Fruit fly (Drosophila melanogaster): Measurements from ENCODE around the gene CG3071.

The CG3071 gene

DNA sequence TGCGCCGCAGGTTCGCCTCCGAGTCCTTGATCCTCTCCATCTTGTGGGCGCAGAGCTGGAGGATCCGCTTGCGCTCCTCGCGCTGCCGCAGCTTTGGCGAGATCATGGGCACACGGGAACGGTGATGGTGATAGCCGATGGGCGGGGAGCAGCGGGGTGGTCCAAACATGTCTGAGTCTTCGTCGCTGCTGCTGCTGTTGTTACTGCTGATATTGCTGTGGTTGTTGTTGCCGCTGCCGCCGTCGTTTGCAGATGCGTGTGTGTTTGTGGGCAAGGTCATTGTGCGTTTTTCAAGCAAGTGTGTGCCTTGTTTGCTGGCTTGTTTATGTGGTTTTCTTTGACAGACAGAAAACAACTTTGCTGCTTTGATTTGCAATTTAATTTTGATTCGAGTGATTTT, 29.8 kb downstream of the CG3071 start:
- TF ChIP-seq br (GFP tag; optimal IDR thresholded peaks at IDR 0.05), result no peak
- no peak for TF ChIP-seq brk (GFP tag; optimal IDR thresholded peaks at IDR 0.05)
- no peak for TF ChIP-seq Dfd (GFP tag; optimal IDR thresholded peaks at IDR 0.05)
- TF ChIP-seq GATAd (GFP tag; optimal IDR thresholded peaks at IDR 0.05), result no peak
- no peak for TF ChIP-seq Hnf4 (GFP tag; optimal IDR thresholded peaks at IDR 0.05)

DNA sequence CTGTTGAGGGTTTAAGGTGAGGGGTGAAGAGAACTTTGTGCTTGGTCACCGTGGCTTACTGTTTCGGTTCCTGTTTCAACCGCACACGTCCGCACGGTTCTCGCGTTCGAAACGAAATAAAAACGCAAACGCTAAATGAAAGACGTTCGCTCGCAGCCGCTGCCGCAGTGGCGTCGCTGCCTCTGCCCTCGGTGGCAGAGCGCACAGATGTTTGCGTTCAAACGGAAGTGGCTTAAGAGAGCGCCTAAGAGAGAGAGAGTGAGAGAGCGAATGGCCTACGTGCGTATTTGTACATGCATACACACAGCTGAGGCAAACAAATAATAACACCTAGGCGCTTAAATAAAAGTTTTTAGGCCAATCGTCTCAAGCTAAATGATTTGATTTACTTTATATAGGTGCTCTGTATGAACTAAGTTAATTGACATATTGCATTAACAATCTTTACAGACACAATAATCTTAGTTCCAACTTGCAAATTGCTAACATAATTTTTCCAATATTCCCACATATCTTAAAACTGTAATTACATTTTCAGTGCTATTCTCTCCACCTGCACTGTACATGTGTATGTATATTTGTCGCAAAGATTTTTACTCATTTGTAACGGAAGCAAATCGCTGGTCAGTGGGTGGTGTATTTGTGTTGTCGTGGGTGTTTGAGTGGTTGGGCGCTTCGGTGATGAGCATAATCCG, 30.8 kb downstream of the CG3071 start, which contains the start of gene CG2865:
TSS of gene CG2865 (minus strand) at position 118 of the 695 bp plus-strand sequence.
- TF ChIP-seq dl (GFP tag; optimal IDR thresholded peaks at IDR 0.05; ENCODE audit: insufficient read depth in 1 of 2, partially characterized antibody in 2 of 2) (peak; percentile 67 to 85), h (GFP tag; optimal IDR thresholded peaks at IDR 0.05) (peak; percentile 96), Hr83 (GFP tag; optimal IDR thresholded peaks at IDR 0.05; ENCODE audit: poor library complexity, severe bottlenecking) (peak; percentile 81), OdsH (GFP tag; optimal IDR thresholded peaks at IDR 0.05) (peak; percentile 94), GATAd (GFP tag; optimal IDR thresholded peaks at IDR 0.05) (peak; percentile 11), Rel (GFP tag; optimal IDR thresholded peaks at IDR 0.05) (peak; percentile 30), Rel (tag; optimal IDR thresholded peaks at IDR 0.05) (peak; percentile 90), foxo (GFP tag; optimal IDR thresholded peaks at IDR 0.05) (peak; percentile 67 to 96), dsf (GFP tag; optimal IDR thresholded peaks at IDR 0.05; ENCODE audit: borderline replicate concordance) (no peak), CG9705 (GFP tag; optimal IDR thresholded peaks at IDR 0.05) (peak; percentile 97), Mio (GFP tag; optimal IDR thresholded peaks at IDR 0.05) (peak; percentile 25), sage (GFP tag; optimal IDR thresholded peaks at IDR 0.05) (peak; percentile 76), rgr (GFP tag; optimal IDR thresholded peaks at IDR 0.05) (peak; percentile 93), br (GFP tag; optimal IDR thresholded peaks at IDR 0.05) (peak; percentile 95), woc (GFP tag; optimal IDR thresholded peaks at IDR 0.05) (peak; percentile 95), Dif (GFP tag; optimal IDR thresholded peaks at IDR 0.05; ENCODE audit: partially characterized antibody) (peak; percentile 86), Hnf4 (GFP tag; optimal IDR thresholded peaks at IDR 0.05) (peak; percentile 82), ey (GFP tag; optimal IDR thresholded peaks at IDR 0.05) (peak; percentile 95), usp (GFP tag; optimal IDR thresholded peaks at IDR 0.05) (no peak), Vsx2 (GFP tag; optimal IDR thresholded peaks at IDR 0.05; ENCODE audit: partially characterized antibody) (no peak), Sp1 (GFP tag; optimal IDR thresholded peaks at IDR 0.05) (peak; percentile 98), psq (GFP tag; optimal IDR thresholded peaks at IDR 0.05) (peak; percentile 87), tai (GFP tag; optimal IDR thresholded peaks at IDR 0.05) (peak; percentile 81), CrebA (GFP tag; optimal IDR thresholded peaks at IDR 0.05; ENCODE audit: borderline replicate concordance) (no peak), Jra (GFP tag; optimal IDR thresholded peaks at IDR 0.05) (peak; percentile 78), Myc (optimal IDR thresholded peaks at IDR 0.05) (no peak), CG32264 (GFP tag; optimal IDR thresholded peaks at IDR 0.05) (peak; percentile 84), dmrt93B (GFP tag; optimal IDR thresholded peaks at IDR 0.05) (peak; percentile 94), HLH106 (tag; optimal IDR thresholded peaks at IDR 0.05) (peak; percentile 98), fru (GFP tag; optimal IDR thresholded peaks at IDR 0.05) (peak; percentile 97), sv (GFP tag; optimal IDR thresholded peaks at IDR 0.05) (peak; percentile 94), lola (GFP tag; optimal IDR thresholded peaks at IDR 0.05) (no peak), brk (GFP tag; optimal IDR thresholded peaks at IDR 0.05) (peak; percentile 68), pan (optimal IDR thresholded peaks at IDR 0.05) (no peak)

DNA sequence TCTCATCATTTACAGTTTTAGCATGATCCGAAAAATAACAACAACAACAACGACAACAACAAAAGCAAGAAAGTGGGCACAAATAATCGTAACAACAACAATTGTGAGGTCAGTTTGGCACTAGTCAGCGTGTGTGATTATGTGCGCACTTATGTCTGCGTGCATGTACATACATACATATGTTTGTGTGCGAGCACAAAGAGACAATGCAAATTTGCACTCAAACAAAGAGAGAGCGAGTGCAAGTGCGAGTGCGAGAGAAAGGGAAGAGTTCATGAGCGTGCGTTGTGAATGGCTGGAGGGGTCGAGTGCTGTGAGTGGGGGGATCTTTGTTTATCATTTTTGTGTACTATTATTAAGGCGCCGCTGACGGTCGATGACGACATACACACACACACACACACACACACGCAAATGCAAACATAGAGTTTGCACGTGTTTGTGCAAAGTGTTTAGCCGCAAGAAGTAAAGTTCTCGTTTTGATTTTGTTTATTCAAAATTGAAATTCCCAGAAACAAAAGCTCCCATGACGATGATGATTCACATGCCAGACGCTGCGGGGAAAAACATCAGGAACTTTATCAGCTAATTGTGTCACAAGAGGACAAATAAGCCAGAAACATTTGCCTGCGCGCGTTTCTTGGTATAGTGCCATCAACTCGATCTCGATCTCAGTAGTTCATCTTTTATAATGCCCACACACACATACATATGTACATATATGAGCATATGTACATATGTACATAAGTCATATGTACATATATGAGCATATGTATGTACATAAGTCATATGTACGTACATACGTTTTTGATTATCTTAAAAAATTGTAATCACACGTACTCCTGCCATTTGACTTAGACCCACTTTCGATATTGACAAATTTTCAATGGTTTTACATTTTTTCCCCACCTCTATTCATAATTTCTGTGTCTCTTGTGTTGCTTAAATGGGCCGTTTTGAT, 32.1 kb downstream of the CG3071 start:
- TF ChIP-seq Hr78 (GFP tag; optimal IDR thresholded peaks at IDR 0.05) (no peak), Mio (GFP tag; optimal IDR thresholded peaks at IDR 0.05) (no peak), dl (GFP tag; optimal IDR thresholded peaks at IDR 0.05; ENCODE audit: insufficient read depth in 1 of 2, partially characterized antibody in 2 of 2) (peak in 1 of 2 experiments; percentile 81), fru (GFP tag; optimal IDR thresholded peaks at IDR 0.05) (peak; percentile 75), Vsx2 (GFP tag; optimal IDR thresholded peaks at IDR 0.05; ENCODE audit: partially characterized antibody) (no peak), dsf (GFP tag; optimal IDR thresholded peaks at IDR 0.05; ENCODE audit: borderline replicate concordance) (no peak), Abd-B (GFP tag; optimal IDR thresholded peaks at IDR 0.05) (no peak), ey (GFP tag; optimal IDR thresholded peaks at IDR 0.05) (peak; percentile 58), sv (GFP tag; optimal IDR thresholded peaks at IDR 0.05) (no peak), Dif (GFP tag; optimal IDR thresholded peaks at IDR 0.05; ENCODE audit: partially characterized antibody) (peak; percentile 62), jim (GFP tag; optimal IDR thresholded peaks at IDR 0.05) (no peak), Dfd (GFP tag; optimal IDR thresholded peaks at IDR 0.05) (peak; percentile 54), OdsH (GFP tag; optimal IDR thresholded peaks at IDR 0.05) (peak; percentile 20), br (GFP tag; optimal IDR thresholded peaks at IDR 0.05) (peak; percentile 56), CrebA (GFP tag; optimal IDR thresholded peaks at IDR 0.05; ENCODE audit: borderline replicate concordance) (no peak), Rel (GFP tag; optimal IDR thresholded peaks at IDR 0.05) (no peak), Rel (tag; optimal IDR thresholded peaks at IDR 0.05) (peak; percentile 97), rgr (GFP tag; optimal IDR thresholded peaks at IDR 0.05) (peak; percentile 56), Myc (optimal IDR thresholded peaks at IDR 0.05) (no peak), woc (GFP tag; optimal IDR thresholded peaks at IDR 0.05) (peak; percentile 24), dmrt93B (GFP tag; optimal IDR thresholded peaks at IDR 0.05) (peak; percentile 23), Jra (GFP tag; optimal IDR thresholded peaks at IDR 0.05) (no peak), foxo (GFP tag; optimal IDR thresholded peaks at IDR 0.05) (peak in 1 of 2 experiments; percentile 82), lola (GFP tag; optimal IDR thresholded peaks at IDR 0.05) (no peak), h (GFP tag; optimal IDR thresholded peaks at IDR 0.05) (peak; percentile 72), GATAd (GFP tag; optimal IDR thresholded peaks at IDR 0.05) (no peak), tai (GFP tag; optimal IDR thresholded peaks at IDR 0.05) (no peak), Hr83 (GFP tag; optimal IDR thresholded peaks at IDR 0.05; ENCODE audit: poor library complexity, severe bottlenecking) (peak; percentile 56), usp (GFP tag; optimal IDR thresholded peaks at IDR 0.05) (no peak)
